Worm (Caenorhabditis elegans) whole organism, L1 larva: ENCODE measurements around the gene F23F12.13.

Experiments used
- C16A3.4 ChIP-seq: fragments of 150-350 bp; optimal IDR thresholded peaks from 2 replicates; lab custom pipeline; 2014; ENCODE audit warnings: missing biosample characterization, missing genetic modification characterization
- F16B12.6 ChIP-seq: fragments of 150-350 bp; optimal IDR thresholded peaks from 2 replicates; lab custom pipeline; 2014; ENCODE audit warnings: missing biosample characterization, missing genetic modification characterization
- aha-1 ChIP-seq: fragments of 150-350 bp; optimal IDR thresholded peaks from 2 replicates; lab custom pipeline; 2014; ENCODE audit warnings: missing biosample characterization, missing genetic modification characterization
- blmp-1 ChIP-seq: fragments of 150-350 bp; optimal IDR thresholded peaks from 2 replicates; lab custom pipeline; 2014; ENCODE audit warnings: missing biosample characterization, missing genetic modification characterization
- ceh-8 ChIP-seq: fragments of 200-800 bp; sonication (Bioruptor generic); optimal IDR thresholded peaks from 2 replicates; lab custom pipeline; 2018; ENCODE audit warnings: mild to moderate bottlenecking, missing genetic modification characterization, moderate library complexity, missing compliant biosample characterization
- ceh-82 ChIP-seq, 3 experiments: fragments of 150-350 bp in 1 of 3; sonication (generic microtip) in 2 of 3; optimal IDR thresholded peaks; 2 replicates each; lab custom pipeline; 2014 to 2017; ENCODE audit warnings: missing biosample characterization in 3 of 3, missing genetic modification characterization in 3 of 3
- ceh-88 ChIP-seq: fragments of 200-800 bp; sonication (Bioruptor generic); IDR thresholded peaks from 2 replicates; pipeline ENCODE4 v1.3.6; 2022; ENCODE audit warnings: missing genetic modification characterization, missing compliant biosample characterization
- ces-1 ChIP-seq: fragments of 150-350 bp; optimal IDR thresholded peaks from 2 replicates; lab custom pipeline; 2014; ENCODE audit warnings: missing biosample characterization, missing genetic modification reagents, missing genetic modification characterization
- dpl-1 ChIP-seq, 3 experiments: fragments of 150-350 bp in 2 of 3; sonication (generic microtip) in 1 of 3; optimal IDR thresholded peaks; 2 replicates each; lab custom pipeline; 2014 to 2017; ENCODE audit warnings: missing biosample characterization in 3 of 3, missing genetic modification characterization in 3 of 3, missing genetic modification reagents in 3 of 3
- dsc-1 ChIP-seq: sonication (generic microtip); optimal IDR thresholded peaks from 2 replicates; lab custom pipeline; 2016; ENCODE audit warnings: mild to moderate bottlenecking, missing genetic modification characterization, missing compliant biosample characterization
- efl-1 ChIP-seq, 4 experiments: fragments of 150-350 bp; optimal IDR thresholded peaks in 3 of 4; peaks in 1 of 4; 1 replicate in 1 of 4; 2 replicates in 3 of 4; lab custom pipeline; 2014; ENCODE audit warnings: missing biosample characterization in 2 of 4, missing genetic modification characterization in 2 of 4, missing genetic modification reagents in 2 of 4
- efl-3 ChIP-seq: fragments of 200-800 bp; sonication (Bioruptor generic); optimal IDR thresholded peaks from 2 replicates; lab custom pipeline; 2018; ENCODE audit warnings: mild to moderate bottlenecking, missing genetic modification characterization, missing compliant biosample characterization
- egl-13 ChIP-seq: sonication (generic microtip); optimal IDR thresholded peaks from 2 replicates; lab custom pipeline; 2016; ENCODE audit warnings: missing genotype, missing genetic modification reagents, missing genetic modification characterization, missing compliant biosample characterization
- fkh-8 ChIP-seq: sonication (generic microtip); optimal IDR thresholded peaks from 2 replicates; lab custom pipeline; 2016; ENCODE audit warnings: mild to moderate bottlenecking, missing genetic modification characterization, missing compliant biosample characterization
- fos-1 ChIP-seq: fragments of 150-350 bp; optimal IDR thresholded peaks from 2 replicates; lab custom pipeline; 2014; ENCODE audit warnings: missing biosample characterization, missing genetic modification characterization
- grh-1 ChIP-seq: fragments of 200-800 bp; sonication (Bioruptor generic); IDR thresholded peaks from 2 replicates; pipeline ENCODE4 v1.3.6; 2022; ENCODE audit warnings: missing genetic modification reagents, missing genetic modification characterization, missing compliant biosample characterization
- hlh-17 ChIP-seq: fragments of 200-800 bp; sonication (Bioruptor generic); optimal IDR thresholded peaks from 2 replicates; lab custom pipeline; 2018; ENCODE audit warnings: missing genetic modification characterization, mild to moderate bottlenecking, missing compliant biosample characterization, moderate library complexity, borderline replicate concordance
- hlh-4 ChIP-seq: sonication (generic microtip); optimal IDR thresholded peaks from 2 replicates; lab custom pipeline; 2016; ENCODE audit warnings: mild to moderate bottlenecking, missing genetic modification characterization, missing compliant biosample characterization
- isw-1 ChIP-seq: fragments of 200-800 bp; sonication (Bioruptor generic); IDR thresholded peaks from 2 replicates; pipeline ENCODE4 v1.3.6; 2022; ENCODE audit warnings: missing genetic modification characterization, missing compliant biosample characterization
- jun-1 ChIP-seq: fragments of 150-350 bp; optimal IDR thresholded peaks from 2 replicates; lab custom pipeline; 2014; ENCODE audit warnings: missing biosample characterization, missing genetic modification reagents, missing genetic modification characterization
- lin-13 ChIP-seq: fragments of 150-350 bp; optimal IDR thresholded peaks from 2 replicates; lab custom pipeline; 2014; ENCODE audit warnings: missing biosample characterization, missing genetic modification reagents, missing genetic modification characterization
- lin-14 ChIP-seq: fragments of 200-800 bp; sonication (Bioruptor generic); optimal IDR thresholded peaks from 2 replicates; lab custom pipeline; 2018; ENCODE audit warnings: mild to moderate bottlenecking, missing genetic modification characterization, moderate library complexity, missing compliant biosample characterization
- lin-15B ChIP-seq: fragments of 150-350 bp; sonication (generic microtip); optimal IDR thresholded peaks from 3 replicates; lab custom pipeline; 2014; ENCODE audit warnings: missing biosample characterization, missing genetic modification characterization
- lin-35 ChIP-seq, 2 experiments: fragments of 150-350 bp; optimal IDR thresholded peaks; 2 replicates each; lab custom pipeline; 2014; ENCODE audit warnings: missing biosample characterization in 2 of 2, missing genetic modification characterization in 2 of 2, missing genetic modification reagents in 2 of 2
- lsy-2 ChIP-seq, 2 experiments: fragments of 150-350 bp; optimal IDR thresholded peaks; 2 replicates each; lab custom pipeline; 2014; ENCODE audit warnings: missing biosample characterization in 2 of 2, missing genetic modification characterization in 2 of 2
- mdl-1 ChIP-seq, 2 experiments: fragments of 150-350 bp; optimal IDR thresholded peaks; 2 replicates each; lab custom pipeline; 2014 to 2017; ENCODE audit warnings: missing biosample characterization in 2 of 2, missing genetic modification characterization in 2 of 2, inconsistent platforms in 1 of 2
- mep-1 ChIP-seq: fragments of 150-350 bp; optimal IDR thresholded peaks from 2 replicates; lab custom pipeline; 2014; ENCODE audit warnings: missing biosample characterization, missing genetic modification characterization
- nhr-11 ChIP-seq: fragments of 150-350 bp; optimal IDR thresholded peaks from 2 replicates; lab custom pipeline; 2014; ENCODE audit warnings: missing biosample characterization, missing genetic modification characterization
- nhr-19 ChIP-seq: fragments of 200-800 bp; sonication (Bioruptor generic); conservative IDR thresholded peaks from 2 replicates; pipeline ENCODE4 v1.3.6; 2022; ENCODE audit warnings: missing genetic modification characterization, missing compliant biosample characterization
- nhr-20 ChIP-seq: sonication (generic microtip); optimal IDR thresholded peaks from 2 replicates; lab custom pipeline; 2016; ENCODE audit warnings: mild to moderate bottlenecking, missing genetic modification characterization, missing compliant biosample characterization
- nhr-237 ChIP-seq: fragments of 150-350 bp; optimal IDR thresholded peaks from 2 replicates; lab custom pipeline; 2014; ENCODE audit warnings: missing biosample characterization, missing genetic modification characterization
- nhr-28 ChIP-seq: fragments of 150-350 bp; optimal IDR thresholded peaks from 2 replicates; lab custom pipeline; 2014; ENCODE audit warnings: missing biosample characterization, missing genetic modification characterization
- nhr-47 ChIP-seq: sonication (generic microtip); optimal IDR thresholded peaks from 2 replicates; lab custom pipeline; 2016; ENCODE audit warnings: mild to moderate bottlenecking, missing genetic modification characterization, moderate library complexity, missing compliant biosample characterization
- nhr-71 ChIP-seq: sonication (generic microtip); optimal IDR thresholded peaks from 2 replicates; lab custom pipeline; 2016; ENCODE audit warnings: mild to moderate bottlenecking, missing genetic modification characterization, moderate library complexity, missing compliant biosample characterization
- nhr-76 ChIP-seq: sonication (generic microtip); optimal IDR thresholded peaks from 2 replicates; lab custom pipeline; 2017; ENCODE audit warnings: missing biosample characterization, missing genetic modification characterization
- nhr-84 ChIP-seq: sonication (generic microtip); optimal IDR thresholded peaks from 2 replicates; lab custom pipeline; 2017; ENCODE audit warnings: missing biosample characterization, missing genetic modification characterization
- nhr-85 ChIP-seq: sonication (generic microtip); peaks from one replicate; lab custom pipeline; 2016; ENCODE audit warnings: missing genetic modification characterization, inconsistent platforms, missing compliant biosample characterization
- nhr-90 ChIP-seq: sonication (generic microtip); optimal IDR thresholded peaks from 2 replicates; lab custom pipeline; 2016; ENCODE audit warnings: mild to moderate bottlenecking, missing genetic modification characterization, missing compliant biosample characterization; ENCODE audit not compliant: poor library complexity
- pax-3 ChIP-seq: fragments of 200-800 bp; sonication (Bioruptor generic); optimal IDR thresholded peaks from 2 replicates; lab custom pipeline; 2018; ENCODE audit warnings: mild to moderate bottlenecking, missing genetic modification characterization, moderate library complexity, missing compliant biosample characterization
- rnt-1 ChIP-seq: sonication (generic microtip); optimal IDR thresholded peaks from 2 replicates; lab custom pipeline; 2016; ENCODE audit warnings: mild to moderate bottlenecking, missing genetic modification characterization, moderate library complexity, missing compliant biosample characterization
- skn-1 ChIP-seq: fragments of 150-350 bp; optimal IDR thresholded peaks from 2 replicates; lab custom pipeline; 2014; ENCODE audit warnings: missing biosample characterization, missing genetic modification characterization
- snpc-4 ChIP-seq: fragments of 150-350 bp; optimal IDR thresholded peaks from 2 replicates; lab custom pipeline; 2014; ENCODE audit warnings: missing biosample characterization, missing genetic modification characterization
- snu-23 ChIP-seq: sonication (generic microtip); optimal IDR thresholded peaks from 2 replicates; lab custom pipeline; 2016; ENCODE audit warnings: missing genetic modification characterization, missing compliant biosample characterization
- sptf-1 ChIP-seq: fragments of 150-350 bp; optimal IDR thresholded peaks from 2 replicates; lab custom pipeline; 2014; ENCODE audit warnings: missing biosample characterization, missing genetic modification characterization
- swsn-7 ChIP-seq: sonication (generic microtip); optimal IDR thresholded peaks from 2 replicates; lab custom pipeline; 2016; ENCODE audit warnings: missing genetic modification characterization, missing compliant biosample characterization
- tbx-2 ChIP-seq: sonication (generic microtip); optimal IDR thresholded peaks from 2 replicates; lab custom pipeline; 2016; ENCODE audit warnings: missing genetic modification characterization, missing compliant biosample characterization
- tlp-1 ChIP-seq: fragments of 150-350 bp; optimal IDR thresholded peaks from 2 replicates; lab custom pipeline; 2014; ENCODE audit warnings: missing biosample characterization, missing genetic modification characterization
- unc-62 ChIP-seq: fragments of 150-350 bp; optimal IDR thresholded peaks from 2 replicates; lab custom pipeline; 2014; ENCODE audit warnings: missing biosample characterization, missing genetic modification reagents, missing genetic modification characterization
- unc-86 ChIP-seq: sonication (generic microtip); optimal IDR thresholded peaks from 2 replicates; lab custom pipeline; 2016; ENCODE audit warnings: missing genetic modification characterization, missing compliant biosample characterization
- xbp-1 ChIP-seq: sonication (generic microtip); optimal IDR thresholded peaks from 2 replicates; lab custom pipeline; 2016; ENCODE audit warnings: missing genetic modification characterization, missing compliant biosample characterization

Gene F23F12.13

DNA sequence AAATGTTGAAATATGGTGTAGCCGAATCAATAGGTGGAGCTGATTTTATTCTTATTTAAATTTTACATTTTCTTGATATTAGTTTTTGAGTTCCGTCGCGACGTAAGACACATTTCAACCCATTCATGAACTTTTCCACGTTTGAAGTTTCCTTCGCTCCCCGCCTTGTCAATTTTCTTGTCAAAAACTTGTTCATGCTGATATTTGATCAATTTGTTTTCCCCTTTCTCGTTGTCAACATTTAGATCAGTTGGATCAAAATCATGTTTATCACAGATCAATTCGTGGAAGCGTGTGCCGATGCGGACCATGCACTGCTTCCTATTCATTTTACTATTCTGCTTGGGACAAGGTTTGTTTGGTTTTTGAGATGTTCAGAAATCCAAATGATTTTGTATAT, 12.6 kb upstream of the F23F12.13 start, which contains the start of gene chtb-2:
chtb-2 (plus strand) TSS at position 301 of the 400 bp plus-strand sequence.
- no peak for TF ChIP-seq aha-1 (tag; lab: Kevin White, UChicago)
- no peak for TF ChIP-seq snu-23 (GFP tag; lab: Kevin White, UChicago)
- TF ChIP-seq ceh-82 (tag; optimal IDR thresholded peaks at IDR 0.05; lab: Kevin White, UChicago): no peak
- TF ChIP-seq nhr-28 (tag; lab: Kevin White, UChicago): no peak
- no peak for TF ChIP-seq tlp-1
- TF ChIP-seq nhr-84 (tag; lab: Kevin White, UChicago): no peak
- TF ChIP-seq lsy-2 (tag; optimal IDR thresholded peaks at IDR 0.05; lab: Kevin White, UChicago): no peak
- no peak for TF ChIP-seq lin-14 (GFP tag; lab: Kevin White, UChicago)
- TF ChIP-seq swsn-7 (tag; lab: Kevin White, UChicago): no peak
- no peak for TF ChIP-seq ceh-88 (GFP tag; lab: Robert Waterston, UW)
- no peak for TF ChIP-seq dsc-1 (tag; lab: Kevin White, UChicago)
- no peak for TF ChIP-seq sptf-1
- TF ChIP-seq pax-3 (tag; lab: Kevin White, UChicago): no peak
- TF ChIP-seq ceh-8 (GFP tag; lab: Kevin White, UChicago): no peak
- TF ChIP-seq nhr-47 (tag; lab: Kevin White, UChicago): no peak
- TF ChIP-seq efl-1 (optimal IDR thresholded peaks at IDR 0.05; lab: Kevin White, UChicago): no peak
- no peak for TF ChIP-seq efl-1 (GFP tag; optimal IDR thresholded peaks at IDR 0.05 in 1 of 2; lab: Kevin White, UChicago)

ce11 chrIII:6488916-6489315, 6.6 kb upstream of the F23F12.13 start:
- TF ChIP-seq nhr-19 (GFP tag; lab: Robert Waterston, UW) (peak; percentile 55), swsn-7 (tag; lab: Kevin White, UChicago) (peak; percentile 50), hlh-17 (GFP tag; lab: Kevin White, UChicago) (no peak), ceh-8 (GFP tag; lab: Kevin White, UChicago) (no peak), efl-3 (GFP tag; lab: Kevin White, UChicago) (no peak), nhr-237 (tag; lab: Kevin White, UChicago) (no peak), mep-1 (tag; lab: Kevin White, UChicago) (peak; percentile 36), dsc-1 (tag; lab: Kevin White, UChicago) (peak; percentile 39), nhr-11 (no peak), F16B12.6 (tag; lab: Kevin White, UChicago) (peak; percentile 95), lsy-2 (tag; optimal IDR thresholded peaks at IDR 0.05; lab: Kevin White, UChicago) (peak; percentile 72 to 76), fos-1 (tag; lab: Kevin White, UChicago) (peak; percentile 28), nhr-20 (tag; lab: Kevin White, UChicago) (peak; percentile 62), nhr-71 (tag; lab: Kevin White, UChicago) (peak; percentile 65), efl-1 (optimal IDR thresholded peaks at IDR 0.05; lab: Kevin White, UChicago) (peak; percentile 64 to 77), efl-1 (GFP tag; optimal IDR thresholded peaks at IDR 0.05 in 1 of 2; lab: Kevin White, UChicago) (peak; percentile 72 to 96), dpl-1 (GFP tag; optimal IDR thresholded peaks at IDR 0.05; lab: Kevin White, UChicago) (peak; percentile 66 to 74 (median 72)), fkh-8 (tag; lab: Kevin White, UChicago) (peak; percentile 7), ceh-82 (tag; optimal IDR thresholded peaks at IDR 0.05; lab: Kevin White, UChicago) (peak; percentile 5 to 50 (median 33)), grh-1 (GFP tag; lab: Robert Waterston, UW) (no peak), isw-1 (peak; percentile 36), skn-1 (tag; lab: Kevin White, UChicago) (peak; percentile 98), rnt-1 (tag; lab: Kevin White, UChicago) (peak; percentile 52), lin-15B (tag; lab: Kevin White, UChicago) (peak; percentile 13), lin-35 (GFP tag; optimal IDR thresholded peaks at IDR 0.05; lab: Kevin White, UChicago) (peak; percentile 54 to 64), snpc-4 (tag; lab: Kevin White, UChicago) (peak; percentile 16), egl-13 (no peak), hlh-4 (tag; lab: Kevin White, UChicago) (no peak), lin-14 (GFP tag; lab: Kevin White, UChicago) (no peak), mdl-1 (tag; optimal IDR thresholded peaks at IDR 0.05; lab: Kevin White, UChicago) (peak in 1 of 2 experiments; percentile 36), nhr-85 (tag; lab: Kevin White, UChicago) (peak; percentile 79), ces-1 (GFP tag; lab: Kevin White, UChicago) (no peak), blmp-1 (tag; lab: Kevin White, UChicago) (peak; percentile 43), xbp-1 (tag; lab: Kevin White, UChicago) (peak; percentile 49), jun-1 (tag; lab: Kevin White, UChicago) (no peak), nhr-76 (tag; lab: Kevin White, UChicago) (no peak), tbx-2 (no peak), unc-62 (GFP tag; lab: Kevin White, UChicago) (no peak), C16A3.4 (tag; lab: Kevin White, UChicago) (peak; percentile 49), unc-86 (tag; lab: Kevin White, UChicago) (no peak), lin-13 (GFP tag; lab: Kevin White, UChicago) (peak; percentile 16), nhr-90 (tag; lab: Kevin White, UChicago) (peak; percentile 24)
